Worm (Caenorhabditis elegans) whole organism, midembryonic: ENCODE results near the gene ZK1320.13.

Source experiments
- cog-1 ChIP-seq: sonication (generic microtip); optimal IDR thresholded peaks from 2 replicates; lab custom pipeline; 2016; ENCODE audit warnings: missing genetic modification characterization, missing compliant biosample characterization
- flt-1 ChIP-seq: fragments of 200-800 bp; sonication (Bioruptor generic); IDR thresholded peaks from 2 replicates; pipeline ENCODE4 v1.3.6; 2022; ENCODE audit warnings: missing genetic modification characterization, missing compliant biosample characterization
- klf-2 ChIP-seq: fragments of 200-800 bp; sonication (Bioruptor generic); conservative IDR thresholded peaks from 2 replicates; pipeline ENCODE4 v1.3.6; 2022; ENCODE audit warnings: missing genetic modification reagents, missing genetic modification characterization, missing compliant biosample characterization
- ztf-23 ChIP-seq: fragments of 200-800 bp; sonication (Bioruptor generic); IDR thresholded peaks from 2 replicates; pipeline ENCODE4 v1.3.6; 2022; ENCODE audit warnings: missing genetic modification reagents, missing genetic modification characterization, missing compliant biosample characterization
- ztf-29 ChIP-seq: fragments of 200-800 bp; sonication (Bioruptor generic); IDR thresholded peaks from 2 replicates; pipeline ENCODE4 v1.3.6; 2022; ENCODE audit warnings: missing genetic modification reagents, missing genetic modification characterization, missing compliant biosample characterization

ce11 chrII:9706207-9706606 lies 25.6 kb downstream of the ZK1320.13 start, which contains the start of gene Y53C12A.3:
- TF ChIP-seq ztf-23 (GFP tag; lab: Robert Waterston, UW) (0 out of 2 replicates have a peak, but pooled peaks have one; percentile 7), cog-1 (tag; lab: Kevin White, UChicago) (peak; percentile 23), flt-1 (GFP tag; lab: Robert Waterston, UW) (no peak), ztf-29 (GFP tag; lab: Robert Waterston, UW) (no peak), klf-2 (GFP tag; lab: Robert Waterston, UW) (no peak)
